Worm (Caenorhabditis elegans) whole organism, midembryonic: Measurements from ENCODE around the gene C55A1.6.

ENCODE experiments used
- T22C8.4 ChIP-seq: fragments of 200-800 bp; sonication (Bioruptor generic); IDR thresholded peaks from 2 replicates; pipeline ENCODE4 v1.3.6; 2022; ENCODE audit warnings: missing genetic modification characterization, missing compliant biosample characterization
- flt-1 ChIP-seq: fragments of 200-800 bp; sonication (Bioruptor generic); IDR thresholded peaks from 2 replicates; pipeline ENCODE4 v1.3.6; 2022; ENCODE audit warnings: missing genetic modification characterization, missing compliant biosample characterization
- med-1 ChIP-seq: sonication (generic microtip); optimal IDR thresholded peaks from 2 replicates; lab custom pipeline; 2017; ENCODE audit warnings: missing genetic modification characterization, mild to moderate bottlenecking, missing compliant biosample characterization, antibody characterized with exemption, missing genetic modification reagents; ENCODE audit not compliant: insufficient read depth
- ref-1 ChIP-seq: fragments of 200-800 bp; sonication (Bioruptor generic); conservative IDR thresholded peaks from 2 replicates; pipeline ENCODE4 v1.3.6; 2022; ENCODE audit warnings: missing genetic modification reagents, missing genetic modification characterization, missing compliant biosample characterization
- tab-1 ChIP-seq: fragments of 200-800 bp; sonication (Bioruptor generic); IDR thresholded peaks from 2 replicates; pipeline ENCODE4 v1.3.6; 2022; ENCODE audit warnings: missing genetic modification characterization, missing compliant biosample characterization
- ztf-23 ChIP-seq: fragments of 200-800 bp; sonication (Bioruptor generic); IDR thresholded peaks from 2 replicates; pipeline ENCODE4 v1.3.6; 2022; ENCODE audit warnings: missing genetic modification reagents, missing genetic modification characterization, missing compliant biosample characterization
- ztf-29 ChIP-seq: fragments of 200-800 bp; sonication (Bioruptor generic); IDR thresholded peaks from 2 replicates; pipeline ENCODE4 v1.3.6; 2022; ENCODE audit warnings: missing genetic modification reagents, missing genetic modification characterization, missing compliant biosample characterization

DNA sequence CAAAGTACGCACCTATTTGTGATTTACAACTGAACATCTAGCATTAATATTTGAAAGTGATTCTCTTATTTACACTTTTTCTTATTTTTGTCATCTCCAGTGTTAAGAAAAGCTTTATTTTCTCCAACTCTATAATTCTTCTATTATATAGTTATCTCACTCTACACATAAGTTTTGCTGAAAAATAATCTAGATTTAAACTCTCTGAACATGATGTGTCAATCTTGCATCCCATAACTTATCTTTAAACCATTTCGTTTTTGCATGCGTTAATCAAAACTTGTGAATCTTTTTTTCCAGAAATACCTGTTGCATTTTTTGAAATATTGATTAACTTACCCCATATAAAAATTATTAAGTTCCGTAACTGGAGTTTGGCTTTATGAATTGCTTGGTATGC, 42.1 kb downstream of the C55A1.6 start, which contains the start of gene nhr-268:
- TF ChIP-seq ztf-23 (GFP tag; lab: Robert Waterston, UW) (no peak), ref-1 (GFP tag; lab: Robert Waterston, UW) (no peak), tab-1 (GFP tag; lab: Robert Waterston, UW) (no peak), flt-1 (GFP tag; lab: Robert Waterston, UW) (no peak), ztf-29 (GFP tag; lab: Robert Waterston, UW) (no peak), T22C8.4 (no peak), med-1 (GFP tag; lab: Kevin White, UChicago) (no peak)
